Worm (Caenorhabditis elegans) whole organism, L4 larva: ENCODE results near the gene kars-1.

Source experiments
- R02D3.7 ChIP-seq: fragments of 150-350 bp; sonication (generic microtip); optimal IDR thresholded peaks from 3 replicates; lab custom pipeline; 2014; ENCODE audit warnings: missing biosample characterization, missing genetic modification characterization
- T20F7.1 ChIP-seq: fragments of 200-800 bp; sonication (Bioruptor generic); optimal IDR thresholded peaks from 2 replicates; lab custom pipeline; 2018; ENCODE audit warnings: mild to moderate bottlenecking, missing genetic modification characterization, missing compliant biosample characterization
- Y5F2A.4 ChIP-seq: fragments of 200-800 bp; sonication (Bioruptor generic); optimal IDR thresholded peaks from 2 replicates; lab custom pipeline; 2018; ENCODE audit warnings: mild to moderate bottlenecking, missing genetic modification characterization, missing compliant biosample characterization
- Y75B8A.6 ChIP-seq: fragments of 200-800 bp; sonication (Bioruptor generic); IDR thresholded peaks from 2 replicates; pipeline ENCODE4 v1.3.6; 2022; ENCODE audit warnings: missing genetic modification reagents, missing genetic modification characterization, missing compliant biosample characterization
- aha-1 ChIP-seq: fragments of 150-350 bp; peaks from one replicate; lab custom pipeline; 2014; ENCODE audit warnings: missing biosample characterization, missing genetic modification characterization
- ceh-20 ChIP-seq: fragments of 200-800 bp; sonication (Bioruptor generic); IDR thresholded peaks from 2 replicates; pipeline ENCODE4 v1.3.6; 2022; ENCODE audit warnings: missing genetic modification reagents, missing genetic modification characterization, missing compliant biosample characterization
- ceh-62 ChIP-seq: sonication (generic microtip); optimal IDR thresholded peaks from 2 replicates; lab custom pipeline; 2017; ENCODE audit warnings: missing biosample characterization, missing genetic modification characterization
- daf-16 ChIP-seq, 3 experiments: sonication (generic microtip); optimal IDR thresholded peaks; 2 replicates each; lab custom pipeline; 2016 to 2017; ENCODE audit warnings: missing genetic modification characterization in 3 of 3, missing genetic modification reagents in 3 of 3, mild to moderate bottlenecking in 2 of 3, missing compliant biosample characterization in 2 of 3, missing biosample characterization in 1 of 3, moderate library complexity in 1 of 3
- dmd-6 ChIP-seq: fragments of 200-800 bp; sonication (Bioruptor generic); IDR thresholded peaks from 2 replicates; pipeline ENCODE4 v1.3.6; 2022; ENCODE audit warnings: missing genetic modification reagents, missing genetic modification characterization, missing compliant biosample characterization
- dmd-9 ChIP-seq: fragments of 200-800 bp; sonication (Bioruptor generic); IDR thresholded peaks from 2 replicates; pipeline ENCODE4 v1.3.6; 2022; ENCODE audit warnings: missing genetic modification reagents, missing genetic modification characterization, missing compliant biosample characterization
- dpl-1 ChIP-seq: fragments of 150-350 bp; optimal IDR thresholded peaks from 2 replicates; lab custom pipeline; 2014; ENCODE audit warnings: missing biosample characterization, missing genetic modification reagents, missing genetic modification characterization
- dve-1 ChIP-seq: sonication (generic microtip); optimal IDR thresholded peaks from 2 replicates; lab custom pipeline; 2017; ENCODE audit warnings: antibody characterized with exemption, mild to moderate bottlenecking, missing genetic modification characterization, missing compliant biosample characterization; ENCODE audit not compliant: insufficient read depth
- egl-43 ChIP-seq: fragments of 200-800 bp; sonication (Bioruptor generic); IDR thresholded peaks from 2 replicates; pipeline ENCODE4 v1.3.6; 2022; ENCODE audit warnings: missing genetic modification reagents, missing genetic modification characterization, missing compliant biosample characterization
- fkh-10 ChIP-seq: fragments of 150-350 bp; optimal IDR thresholded peaks from 2 replicates; lab custom pipeline; 2014; ENCODE audit warnings: missing biosample characterization, missing genetic modification reagents, missing genetic modification characterization
- hif-1 ChIP-seq, 2 experiments: sonication (generic microtip); optimal IDR thresholded peaks; 2 replicates each; lab custom pipeline; 2016 to 2017; ENCODE audit warnings: missing compliant biosample characterization in 2 of 2, missing genetic modification characterization in 2 of 2, missing genetic modification reagents in 2 of 2, missing genotype in 2 of 2, mild to moderate bottlenecking in 1 of 2
- hlh-11 ChIP-seq: fragments of 200-800 bp; sonication (Bioruptor generic); optimal IDR thresholded peaks from 2 replicates; lab custom pipeline; 2018; ENCODE audit warnings: mild to moderate bottlenecking, missing genetic modification characterization, missing compliant biosample characterization
- hlh-30 ChIP-seq: sonication (generic microtip); optimal IDR thresholded peaks from 2 replicates; lab custom pipeline; 2017; ENCODE audit warnings: antibody characterized with exemption, mild to moderate bottlenecking, missing genetic modification characterization, missing compliant biosample characterization; ENCODE audit not compliant: insufficient read depth
- lin-1 ChIP-seq: fragments of 200-800 bp; sonication (Bioruptor generic); IDR thresholded peaks from 2 replicates; pipeline ENCODE4 v1.3.6; 2022; ENCODE audit warnings: missing genetic modification reagents, missing genetic modification characterization, missing compliant biosample characterization
- lin-13 ChIP-seq: fragments of 150-350 bp; optimal IDR thresholded peaks from 2 replicates; lab custom pipeline; 2014; ENCODE audit warnings: missing biosample characterization, missing genetic modification reagents, missing genetic modification characterization
- lin-38 ChIP-seq: fragments of 200-800 bp; sonication (Bioruptor generic); IDR thresholded peaks from 2 replicates; pipeline ENCODE4 v1.3.6; 2022; ENCODE audit warnings: missing genetic modification reagents, missing genetic modification characterization, missing compliant biosample characterization
- lsy-2 ChIP-seq, 2 experiments: fragments of 150-350 bp in 1 of 2; sonication (generic microtip) in 1 of 2; optimal IDR thresholded peaks; 2 replicates each; lab custom pipeline; 2014 to 2017; ENCODE audit warnings: missing biosample characterization in 2 of 2, missing genetic modification characterization in 2 of 2
- mdl-1 ChIP-seq, 2 experiments: fragments of 150-350 bp in 1 of 2; sonication (generic microtip) in 1 of 2; optimal IDR thresholded peaks; 2 replicates each; lab custom pipeline; 2014 to 2017; ENCODE audit warnings: missing biosample characterization in 2 of 2, missing genetic modification characterization in 2 of 2
- mep-1 ChIP-seq: fragments of 150-350 bp; sonication (generic microtip); optimal IDR thresholded peaks from 3 replicates; lab custom pipeline; 2014; ENCODE audit warnings: missing biosample characterization, missing genetic modification characterization
- mes-2 ChIP-seq: sonication (generic microtip); optimal IDR thresholded peaks from 2 replicates; lab custom pipeline; 2016; ENCODE audit warnings: missing genotype, mild to moderate bottlenecking, missing genetic modification characterization, missing compliant biosample characterization; ENCODE audit not compliant: poor library complexity, severe bottlenecking
- mxl-3 ChIP-seq: fragments of 200-800 bp; sonication (Bioruptor generic); optimal IDR thresholded peaks from 2 replicates; lab custom pipeline; 2018; ENCODE audit warnings: mild to moderate bottlenecking, missing genetic modification characterization, missing compliant biosample characterization
- nhr-28 ChIP-seq: fragments of 150-350 bp; optimal IDR thresholded peaks from 2 replicates; lab custom pipeline; 2014; ENCODE audit warnings: missing biosample characterization, missing genetic modification characterization
- nhr-48 ChIP-seq: sonication (generic microtip); optimal IDR thresholded peaks from 2 replicates; lab custom pipeline; 2016; ENCODE audit warnings: mild to moderate bottlenecking, missing genetic modification characterization, missing compliant biosample characterization
- php-3 ChIP-seq: fragments of 200-800 bp; sonication (Bioruptor generic); IDR thresholded peaks from 2 replicates; pipeline ENCODE4 v1.3.6; 2022; ENCODE audit warnings: missing genetic modification reagents, missing genetic modification characterization, missing compliant biosample characterization
- pqm-1 ChIP-seq: sonication (generic microtip); optimal IDR thresholded peaks from 2 replicates; lab custom pipeline; 2017; ENCODE audit warnings: missing biosample characterization, missing genetic modification characterization
- rbr-2 ChIP-seq: sonication (generic microtip); optimal IDR thresholded peaks from 2 replicates; lab custom pipeline; 2016; ENCODE audit warnings: missing genotype, missing genetic modification characterization, missing compliant biosample characterization
- spr-1 ChIP-seq: sonication (generic microtip); optimal IDR thresholded peaks from 2 replicates; lab custom pipeline; 2016; ENCODE audit warnings: mild to moderate bottlenecking, missing genetic modification characterization, missing compliant biosample characterization

The kars-1 gene

ce11 chrII:7022370-7023001 lies 49.7 kb downstream of the kars-1 start, which contains the start of the genes lst-6 and lst-5:
Gene lst-6, minus strand, starts transcription at chrII:7022509.
Gene lst-5, plus strand, starts transcription at chrII:7022913.
- peak; percentile 68 for TF ChIP-seq pqm-1 (tag; lab: Kevin White, UChicago)
- TF ChIP-seq mep-1 (tag; lab: Kevin White, UChicago), result peak; percentile 73
- no peak for TF ChIP-seq ceh-20 (GFP tag; lab: Robert Waterston, UW)
- TF ChIP-seq hif-1 (tag; optimal IDR thresholded peaks at IDR 0.05; lab: Kevin White, UChicago), result peak in 1 of 2 experiments; percentile 41
- no peak for TF ChIP-seq Y75B8A.6
- peak; percentile 8 for TF ChIP-seq spr-1 (tag; lab: Kevin White, UChicago)
- peak; percentile 6 for TF ChIP-seq lin-13
- peak; percentile 74 for TF ChIP-seq hlh-30
- TF ChIP-seq dpl-1 (GFP tag; lab: Kevin White, UChicago), result peak; percentile 66
- TF ChIP-seq daf-16 (GFP tag; optimal IDR thresholded peaks at IDR 0.05; lab: Kevin White, UChicago), result peak in 1 of 2 experiments; percentile 34
- TF ChIP-seq daf-16 (tag; optimal IDR thresholded peaks at IDR 0.05; lab: Kevin White, UChicago), result peak; percentile 51
- TF ChIP-seq mdl-1 (tag; optimal IDR thresholded peaks at IDR 0.05; lab: Kevin White, UChicago), result peak in 1 of 2 experiments; percentile 34
- TF ChIP-seq dmd-9 (GFP tag; lab: Robert Waterston, UW), result no peak
- peak; percentile 70 for TF ChIP-seq rbr-2 (tag; lab: Kevin White, UChicago)
- 0 out of 2 replicates have a peak, but pooled peaks have one; percentile 16 for TF ChIP-seq lin-1 (GFP tag; lab: Robert Waterston, UW)
- TF ChIP-seq fkh-10 (GFP tag; lab: Kevin White, UChicago), result peak; percentile 53
- peak; percentile 58; the same call in 1 of the 2 replicates for TF ChIP-seq dmd-6 (GFP tag; lab: Robert Waterston, UW)
- no peak for TF ChIP-seq egl-43 (GFP tag; lab: Robert Waterston, UW)
- TF ChIP-seq lin-38, result peak; percentile 81
- no peak for TF ChIP-seq ceh-62
- peak; percentile 62 for TF ChIP-seq aha-1 (tag; lab: Kevin White, UChicago)
- TF ChIP-seq nhr-28 (tag; lab: Kevin White, UChicago), result peak; percentile 50
- peak; percentile 19 for TF ChIP-seq mxl-3 (GFP tag; lab: Kevin White, UChicago)
- TF ChIP-seq php-3 (GFP tag; lab: Robert Waterston, UW), result peak; percentile 38; the same call in 1 of the 2 replicates
- TF ChIP-seq hlh-11 (tag; lab: Kevin White, UChicago), result peak; percentile 73
- TF ChIP-seq nhr-48, result peak; percentile 5
- peak; percentile 71 for TF ChIP-seq mes-2
- TF ChIP-seq R02D3.7 (tag; lab: Kevin White, UChicago), result no peak
- peak; percentile 70 for TF ChIP-seq T20F7.1 (GFP tag; lab: Kevin White, UChicago)
- peak; percentile 55 for TF ChIP-seq dve-1 (tag; lab: Kevin White, UChicago)
- TF ChIP-seq lsy-2 (tag; optimal IDR thresholded peaks at IDR 0.05; lab: Kevin White, UChicago), result peak; percentile 39 to 86
- no peak for TF ChIP-seq Y5F2A.4
- TF ChIP-seq, all 104 proteins: peak for 24
